Fruit fly (Drosophila melanogaster) whole organism, adult: Measurements from ENCODE around the gene CG17344.

Experiments used
- CG12768 ChIP-seq: fragments of 200-800 bp; sonication (Bioruptor generic); optimal IDR thresholded peaks from 2 replicates; lab custom pipeline; 2017; ENCODE audit warnings: missing biosample characterization, missing genetic modification characterization, mild to moderate bottlenecking, moderate library complexity, missing genetic modification reagents
- cnc ChIP-seq, 2 experiments: fragments of >200 bp; optimal IDR thresholded peaks; 2 replicates each; lab custom pipeline; 2017
- kay ChIP-seq: fragments of 200-800 bp; sonication (Bioruptor generic); peaks from one replicate; lab custom pipeline; 2016; ENCODE audit warnings: missing biosample characterization, missing genetic modification characterization, borderline replicate concordance

dm6 chr2L:19104383-19104782 lies 2.5 kb downstream of the CG17344 start:
- TF ChIP-seq cnc (optimal IDR thresholded peaks at IDR 0.05; lab: Kevin White, UChicago): no peak
- TF ChIP-seq CG12768 (GFP tag; lab: Kevin White, UChicago): no peak
- TF ChIP-seq kay: no peak
